Fruit fly (Drosophila melanogaster): ENCODE results near the gene Skp2.

Skp2 gene

DNA sequence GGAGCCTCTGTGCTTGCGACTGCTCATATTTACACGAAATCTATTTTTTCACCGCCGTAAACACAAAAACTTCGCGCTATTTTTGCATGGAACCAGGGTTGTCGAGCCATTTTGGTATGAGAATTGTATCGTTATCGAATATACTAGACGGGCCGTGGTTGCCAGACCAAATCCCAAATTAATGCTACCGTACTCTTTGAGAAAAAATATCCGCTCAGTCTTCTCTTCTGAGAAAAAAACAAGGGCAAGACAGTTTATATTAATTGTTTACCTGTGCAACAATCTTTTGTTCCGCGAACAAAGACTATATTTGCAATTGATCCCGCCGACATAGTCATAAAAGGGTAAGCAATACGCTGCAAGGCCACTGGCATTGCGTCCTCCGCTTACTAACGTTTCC is at the start of gene Skp2, which contains the start of gene CG1103 (continued):
- TF ChIP-seq dmrt99B (tag; optimal IDR thresholded peaks at IDR 0.05) (no peak), nom (GFP tag; optimal IDR thresholded peaks at IDR 0.05) (no peak), CG14014 (GFP tag; IDR thresholded peaks at IDR 0.05) (no peak), maf-S (GFP tag; optimal IDR thresholded peaks at IDR 0.05) (no peak), CG17186 (GFP tag; optimal IDR thresholded peaks at IDR 0.05) (peak; percentile 13), CG9727 (GFP tag; optimal IDR thresholded peaks at IDR 0.05) (no peak), jigr1 (GFP tag; IDR thresholded peaks at IDR 0.05) (no peak), Sox102F (GFP tag; optimal IDR thresholded peaks at IDR 0.05) (no peak), CG17829 (tag; optimal IDR thresholded peaks at IDR 0.05) (peak; percentile 26), sens-2 (GFP tag; IDR thresholded peaks at IDR 0.05) (no peak), Bgb (GFP tag; IDR thresholded peaks at IDR 0.05; ENCODE audit: partially characterized antibody) (peak; percentile 54), CG15073 (GFP tag; optimal IDR thresholded peaks at IDR 0.05) (no peak), pzg (GFP tag; optimal IDR thresholded peaks at IDR 0.05) (peak; percentile 89), CG12769 (tag; optimal IDR thresholded peaks at IDR 0.05) (no peak), Dip3 (GFP tag; optimal IDR thresholded peaks at IDR 0.05) (peak; percentile 56), NC2β (GFP tag; optimal IDR thresholded peaks at IDR 0.05) (no peak), tx (GFP tag; optimal IDR thresholded peaks at IDR 0.05) (no peak), croc (GFP tag; conservative IDR thresholded peaks at IDR 0.05) (no peak), esg (GFP tag; conservative IDR thresholded peaks at IDR 0.05) (no peak), CG10431 (GFP tag; optimal IDR thresholded peaks at IDR 0.05) (peak; percentile 73), CG3726 (GFP tag; IDR thresholded peaks at IDR 0.05) (no peak), ind (GFP tag; optimal IDR thresholded peaks at IDR 0.05) (no peak), Oaz (GFP tag; IDR thresholded peaks at IDR 0.05) (no peak), chn (GFP tag; optimal IDR thresholded peaks at IDR 0.05) (no peak), CG13123 (GFP tag; optimal IDR thresholded peaks at IDR 0.05) (no peak), sens (GFP tag) (peak; percentile 76), CG17802 (tag; optimal IDR thresholded peaks at IDR 0.05) (no peak), seq (GFP tag; IDR thresholded peaks at IDR 0.05) (no peak), grau (tag; optimal IDR thresholded peaks at IDR 0.05) (no peak), Taf1 (GFP tag; IDR thresholded peaks at IDR 0.05) (no peak), CG11695 (GFP tag; IDR thresholded peaks at IDR 0.05) (no peak), Ets97D (GFP tag; optimal IDR thresholded peaks at IDR 0.05) (peak; percentile 56), ftz-f1 (GFP tag; optimal IDR thresholded peaks at IDR 0.05) (peak; percentile 83), klu (GFP tag; IDR thresholded peaks at IDR 0.05) (no peak), Doc3 (GFP tag; IDR thresholded peaks at IDR 0.05; ENCODE audit: partially characterized antibody) (0 out of 3 replicates have a peak, but pooled peaks have one; percentile 38), Dll (GFP tag; IDR thresholded peaks at IDR 0.05; ENCODE audit: partially characterized antibody) (peak; percentile 46; the same call in 2 of the 4 replicates), Sox100B (GFP tag; optimal IDR thresholded peaks at IDR 0.05) (no peak), Drgx (GFP tag; IDR thresholded peaks at IDR 0.05) (no peak), CG31388 (GFP tag; optimal IDR thresholded peaks at IDR 0.05) (no peak), CG15696 (tag; optimal IDR thresholded peaks at IDR 0.05) (no peak), CG10959 (GFP tag; IDR thresholded peaks at IDR 0.05) (no peak), CG18764 (GFP tag; optimal IDR thresholded peaks at IDR 0.05) (no peak), ken (GFP tag; IDR thresholded peaks at IDR 0.05) (no peak), hkb (optimal IDR thresholded peaks at IDR 0.05) (peak; percentile 49), hkb (GFP tag; IDR thresholded peaks at IDR 0.05) (no peak; the same call in 1 of the 2 replicates), dpn (GFP tag; optimal IDR thresholded peaks at IDR 0.05) (peak; percentile 13 to 16), Nf-YB (GFP tag; optimal IDR thresholded peaks at IDR 0.05) (no peak), ash1 (GFP tag; optimal IDR thresholded peaks at IDR 0.05) (no peak), crp (GFP tag; optimal IDR thresholded peaks at IDR 0.05) (no peak), CG13296 (GFP tag; optimal IDR thresholded peaks at IDR 0.05) (no peak), Trl (optimal IDR thresholded peaks at IDR 0.05) (peak in 1 of 2 experiments; percentile 38), Trl (GFP tag; optimal IDR thresholded peaks at IDR 0.05) (no peak)
